Fruit fly (Drosophila melanogaster): ENCODE data around the gene Ir76a.

The Ir76a gene

DNA sequence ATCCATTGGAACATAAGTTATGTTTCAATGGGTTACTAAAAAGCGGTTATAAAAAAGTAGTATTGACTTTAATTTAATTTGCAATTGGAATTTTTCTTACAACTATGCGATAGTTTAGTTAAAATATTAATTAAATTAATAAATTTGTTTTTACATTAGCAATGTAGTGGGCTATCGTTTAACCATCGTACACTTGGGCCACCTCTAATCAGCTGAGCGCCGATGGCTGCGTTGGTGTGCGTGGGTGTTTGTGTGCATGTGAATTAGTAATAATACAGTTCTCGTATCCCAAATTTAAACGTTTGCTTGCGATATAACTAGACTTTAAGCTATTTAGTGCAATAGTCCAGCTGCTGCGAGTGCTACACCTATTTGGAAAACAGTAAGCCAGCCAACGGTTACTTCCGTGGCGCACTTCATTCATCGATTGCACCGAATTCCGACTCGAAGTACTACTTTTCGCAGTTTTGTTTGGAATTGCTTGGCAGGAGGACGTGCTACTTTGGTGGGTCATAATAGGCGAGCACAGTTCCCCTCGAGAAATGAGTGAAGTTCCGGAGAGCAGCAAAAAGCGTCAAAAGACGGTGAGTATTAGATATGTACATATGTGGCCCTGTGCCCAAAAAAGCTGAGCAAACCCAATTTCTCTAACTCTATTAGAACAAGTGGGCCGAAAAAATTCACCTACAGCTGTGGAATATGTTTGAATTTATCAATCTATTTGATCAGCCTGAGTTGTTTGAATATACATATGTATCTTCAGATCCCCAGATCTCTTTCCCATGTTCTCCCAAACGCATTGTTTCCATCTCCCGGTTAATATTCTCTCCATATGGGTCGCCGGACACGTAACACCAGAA lies 46.2 kb downstream of the Ir76a start, which contains the start of gene Papss (continued):
- TF ChIP-seq inv (GFP tag; IDR thresholded peaks at IDR 0.05; ENCODE audit: partially characterized antibody): peak; percentile 77
- no peak for TF ChIP-seq mam (GFP tag; optimal IDR thresholded peaks at IDR 0.05)
- TF ChIP-seq slp2 (GFP tag; optimal IDR thresholded peaks at IDR 0.05): no peak
- TF ChIP-seq CG2199 (GFP tag; IDR thresholded peaks at IDR 0.05): peak; percentile 88
- no peak for TF ChIP-seq CG7745 (tag; optimal IDR thresholded peaks at IDR 0.05)
- TF ChIP-seq CG17912 (GFP tag; optimal IDR thresholded peaks at IDR 0.05): no peak
- TF ChIP-seq hth (optimal IDR thresholded peaks at IDR 0.05): no peak
- no peak for TF ChIP-seq ewg (GFP tag; optimal IDR thresholded peaks at IDR 0.05)
- TF ChIP-seq CG2712 (tag; optimal IDR thresholded peaks at IDR 0.05): no peak
- no peak for TF ChIP-seq CG8478 (optimal IDR thresholded peaks at IDR 0.05)
- no peak for TF ChIP-seq CG42726 (GFP tag; IDR thresholded peaks at IDR 0.05; ENCODE audit: partially characterized antibody)
- no peak for TF ChIP-seq ftz-f1 (GFP tag; optimal IDR thresholded peaks at IDR 0.05)
- no peak for TF ChIP-seq gt (GFP tag; IDR thresholded peaks at IDR 0.05)
- no peak for TF ChIP-seq CG6175 (GFP tag; IDR thresholded peaks at IDR 0.05)
- TF ChIP-seq tna (GFP tag; IDR thresholded peaks at IDR 0.05; ENCODE audit: partially characterized antibody): no peak
- TF ChIP-seq CG4820 (GFP tag; optimal IDR thresholded peaks at IDR 0.05): no peak
- TF ChIP-seq YL-1 (GFP tag; optimal IDR thresholded peaks at IDR 0.05): no peak
- TF ChIP-seq E2f2 (GFP tag; IDR thresholded peaks at IDR 0.05): peak; percentile 28; the same call in 1 of the 2 replicates
- peak; percentile 26 for TF ChIP-seq fd3F (GFP tag; optimal IDR thresholded peaks at IDR 0.05)
- no peak for TF ChIP-seq CG14965 (GFP tag; optimal IDR thresholded peaks at IDR 0.05; ENCODE audit: borderline replicate concordance)
- TF ChIP-seq Atf3 (GFP tag; optimal IDR thresholded peaks at IDR 0.05): no peak
- peak; percentile 49 for TF ChIP-seq CG12071 (GFP tag; optimal IDR thresholded peaks at IDR 0.05)
- peak; percentile 33 for TF ChIP-seq CG31365 (tag; optimal IDR thresholded peaks at IDR 0.05)
- no peak for TF ChIP-seq CG7928 (GFP tag; optimal IDR thresholded peaks at IDR 0.05)
- TF ChIP-seq GATAe (GFP tag; conservative IDR thresholded peaks at IDR 0.05): no peak
- no peak for TF ChIP-seq CG12299 (tag; optimal IDR thresholded peaks at IDR 0.05)
- peak; percentile 14 for TF ChIP-seq CG12219 (GFP tag; optimal IDR thresholded peaks at IDR 0.05)
- no peak for TF ChIP-seq gsb-n (tag; optimal IDR thresholded peaks at IDR 0.05)
- peak; percentile 65 for TF ChIP-seq Med (GFP tag)
- no peak for TF ChIP-seq Spps (tag; optimal IDR thresholded peaks at IDR 0.05)
- peak; percentile 40 for TF ChIP-seq pzg (GFP tag; optimal IDR thresholded peaks at IDR 0.05)
- no peak for TF ChIP-seq CG8388 (GFP tag; optimal IDR thresholded peaks at IDR 0.05)
- TF ChIP-seq tx (GFP tag; optimal IDR thresholded peaks at IDR 0.05): no peak
- TF ChIP-seq CG2678 (tag; optimal IDR thresholded peaks at IDR 0.05): peak; percentile 54
- no peak for TF ChIP-seq ssp (GFP tag; IDR thresholded peaks at IDR 0.05)
- no peak for TF ChIP-seq CG1529 (GFP tag; optimal IDR thresholded peaks at IDR 0.05)
- no peak for TF ChIP-seq CG33557 (GFP tag; optimal IDR thresholded peaks at IDR 0.05)
- TF ChIP-seq zen2 (GFP tag; IDR thresholded peaks at IDR 0.05; ENCODE audit: partially characterized antibody): peak; percentile 77; the same call in 2 of the 3 replicates
- no peak for TF ChIP-seq pros (GFP tag; optimal IDR thresholded peaks at IDR 0.05)
- no peak for TF ChIP-seq CG12744 (GFP tag; optimal IDR thresholded peaks at IDR 0.05)
- TF ChIP-seq CG6854 (GFP tag; optimal IDR thresholded peaks at IDR 0.05): peak; percentile 12
- TF ChIP-seq CG4360 (GFP tag; IDR thresholded peaks at IDR 0.05): no peak
- no peak for TF ChIP-seq gfzf (GFP tag; optimal IDR thresholded peaks at IDR 0.05)
- no peak for TF ChIP-seq exex (tag; optimal IDR thresholded peaks at IDR 0.05)
- TF ChIP-seq CG11504 (tag; optimal IDR thresholded peaks at IDR 0.05): no peak
- no peak for TF ChIP-seq CG15011 (GFP tag; optimal IDR thresholded peaks at IDR 0.05)
- no peak for TF ChIP-seq CG11247 (GFP tag; IDR thresholded peaks at IDR 0.05)
- TF ChIP-seq CG14710 (tag; optimal IDR thresholded peaks at IDR 0.05): peak; percentile 28
- TF ChIP-seq vnd (GFP tag; IDR thresholded peaks at IDR 0.05; ENCODE audit: partially characterized antibody): peak; percentile 69
